Fruit fly (Drosophila melanogaster) whole organism, wandering third instar larva: ENCODE results near the gene CG9933.

Experiments used
- Abd-B ChIP-seq: fragments of >200 bp; optimal IDR thresholded peaks from 2 replicates; lab custom pipeline; 2017; ENCODE audit warnings: missing biosample characterization, missing genetic modification characterization
- CG9705 ChIP-seq: fragments of 200-800 bp; sonication (Bioruptor generic); optimal IDR thresholded peaks from 2 replicates; lab custom pipeline; 2018; ENCODE audit warnings: missing biosample characterization, mild to moderate bottlenecking, missing genetic modification characterization
- Dif ChIP-seq: fragments of 200-275, 200-300 bp; sonication (Bioruptor generic); optimal IDR thresholded peaks from 2 replicates; lab custom pipeline; 2018; ENCODE audit warnings: missing biosample characterization, missing genetic modification characterization; ENCODE audit not compliant: partially characterized antibody
- Mio ChIP-seq: sonication (Bioruptor generic); optimal IDR thresholded peaks from 2 replicates; lab custom pipeline; 2016; ENCODE audit warnings: missing biosample characterization, missing genetic modification characterization
- Myc ChIP-seq: fragments of >200 bp; optimal IDR thresholded peaks from 2 replicates; lab custom pipeline; 2017
- N ChIP-seq: fragments of >200 bp; optimal IDR thresholded peaks from 2 replicates; lab custom pipeline; 2018; ENCODE audit warnings: missing biosample characterization, missing external identifiers, missing genetic modification characterization
- Vsx2 ChIP-seq: fragments of 200-300, 225-300 bp; sonication (Bioruptor generic); optimal IDR thresholded peaks from 2 replicates; lab custom pipeline; 2018; ENCODE audit warnings: missing biosample characterization, missing genetic modification characterization; ENCODE audit not compliant: partially characterized antibody
- br ChIP-seq: fragments of 200-800 bp; sonication (Bioruptor generic); optimal IDR thresholded peaks from 2 replicates; lab custom pipeline; 2016; ENCODE audit warnings: missing biosample characterization, missing genetic modification characterization
- fru ChIP-seq: fragments of 200-800 bp; sonication (Bioruptor generic); optimal IDR thresholded peaks from 3 replicates; lab custom pipeline; 2016; ENCODE audit warnings: missing biosample characterization, mild to moderate bottlenecking, missing genetic modification characterization
- h ChIP-seq: fragments of 200-800 bp; sonication (Bioruptor generic); optimal IDR thresholded peaks from 3 replicates; lab custom pipeline; 2016; ENCODE audit warnings: missing biosample characterization, mild to moderate bottlenecking, missing genetic modification characterization
- jim ChIP-seq: fragments of 175-275, 200-325 bp; sonication (Bioruptor generic); optimal IDR thresholded peaks from 2 replicates; lab custom pipeline; 2016; ENCODE audit warnings: missing biosample characterization, mild to moderate bottlenecking, missing genetic modification characterization
- psq ChIP-seq: fragments of 200-800 bp; sonication (Bioruptor generic); optimal IDR thresholded peaks from 3 replicates; lab custom pipeline; 2017; ENCODE audit warnings: missing biosample characterization, mild to moderate bottlenecking, missing genetic modification characterization, moderate library complexity
- rgr ChIP-seq: fragments of 200-800 bp; sonication (Bioruptor generic); optimal IDR thresholded peaks from 3 replicates; lab custom pipeline; 2016; ENCODE audit warnings: missing biosample characterization, mild to moderate bottlenecking, missing genetic modification characterization
- usp ChIP-seq: fragments of >200 bp; optimal IDR thresholded peaks from 2 replicates; lab custom pipeline; 2017; ENCODE audit warnings: missing biosample characterization, missing genetic modification characterization

DNA sequence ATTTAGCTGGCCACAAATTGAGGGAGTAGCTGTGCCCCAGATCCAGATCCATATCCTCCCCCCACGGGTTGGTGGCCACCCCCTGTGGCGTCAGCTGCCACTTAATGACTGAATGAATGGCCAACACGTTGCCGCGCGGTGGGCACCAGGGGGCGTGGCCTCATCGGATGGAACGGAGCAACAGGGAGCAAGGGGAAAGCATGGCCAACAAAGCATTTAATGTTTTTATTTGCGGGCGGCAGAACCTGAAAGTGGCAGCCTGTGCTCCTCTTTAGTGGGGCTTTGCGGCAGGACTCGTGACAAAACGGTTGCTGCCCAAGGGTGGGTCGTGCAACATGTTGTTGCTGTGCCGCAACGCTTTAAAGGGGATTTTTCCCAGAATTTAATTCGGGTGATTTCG lies 44.8 kb upstream of the CG9933 start:
- no peak for TF ChIP-seq Mio (GFP tag; lab: Kevin White, UChicago)
- no peak for TF ChIP-seq N (GFP tag; lab: Kevin White, UChicago)
- no peak for TF ChIP-seq Vsx2 (GFP tag; lab: Kevin White, UChicago)
- TF ChIP-seq jim (GFP tag; lab: Kevin White, UChicago): no peak
- TF ChIP-seq usp (GFP tag; lab: Kevin White, UChicago): no peak
- TF ChIP-seq h (GFP tag; lab: Kevin White, UChicago): no peak
- no peak for TF ChIP-seq Dif (GFP tag; lab: Kevin White, UChicago)
- no peak for TF ChIP-seq CG9705 (GFP tag; lab: Kevin White, UChicago)
- TF ChIP-seq br (GFP tag; lab: Kevin White, UChicago): no peak
- no peak for TF ChIP-seq psq
- TF ChIP-seq rgr: no peak
- TF ChIP-seq fru (GFP tag; lab: Kevin White, UChicago): no peak
- no peak for TF ChIP-seq Abd-B (GFP tag; lab: Kevin White, UChicago)
- TF ChIP-seq Myc (lab: Kevin White, UChicago): no peak
